Fruit fly (Drosophila melanogaster): ENCODE data around the gene CG15394.

DNA sequence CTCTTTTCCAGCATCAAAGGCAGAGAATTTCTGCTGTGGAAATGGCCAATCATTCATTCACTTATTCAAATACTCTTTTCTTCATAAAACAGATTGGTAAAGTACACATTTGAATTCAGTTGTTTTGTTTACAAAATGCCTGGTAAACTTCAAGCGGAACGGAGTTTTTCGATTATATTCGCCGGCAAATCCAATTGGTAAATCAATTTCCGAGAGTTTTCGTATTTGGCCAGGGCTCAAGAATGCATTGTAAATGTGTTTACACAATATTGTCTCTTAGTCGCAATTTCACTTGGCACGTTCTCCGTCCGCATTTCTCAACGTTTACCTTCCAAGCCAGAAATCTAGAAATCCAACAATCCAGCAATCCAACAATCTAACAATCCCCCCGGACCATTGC lies 28.2 kb downstream of the CG15394 start, which contains the start of gene CG43403:
- TF ChIP-seq ttk (optimal IDR thresholded peaks at IDR 0.05): no peak
- TF ChIP-seq insv (optimal IDR thresholded peaks at IDR 0.05): no peak
- TF ChIP-seq h (optimal IDR thresholded peaks at IDR 0.05): no peak

All from Kc167 (cell line).